Fruit fly (Drosophila melanogaster) whole organism, embryonic: ENCODE data around the gene CG34310.
A peak's percentile ranks its signal among the peaks of the same experiment; 100 is the strongest.

Source experiments
- Antp ChIP-seq: fragments of 200-800 bp; sonication (Bioruptor generic); optimal IDR thresholded peaks from 3 replicates; lab custom pipeline; 2016; ENCODE audit warnings: missing biosample characterization, missing genetic modification characterization
- Bteb2 ChIP-seq: fragments of 200-800 bp; sonication (Bioruptor generic); optimal IDR thresholded peaks from 2 replicates; lab custom pipeline; 2016; ENCODE audit warnings: missing biosample characterization, missing genetic modification characterization
- CG10209 ChIP-seq: fragments of 200-800 bp; sonication (Bioruptor generic); optimal IDR thresholded peaks from 3 replicates; lab custom pipeline; 2017; ENCODE audit warnings: missing biosample characterization, mild to moderate bottlenecking, missing genetic modification characterization, missing genetic modification reagents
- CG10366 ChIP-seq: fragments of 200-800 bp; sonication (Bioruptor generic); IDR thresholded peaks from 2 replicates; pipeline ENCODE4 v1.3.6; 2022; ENCODE audit warnings: missing biosample characterization, missing genetic modification characterization
- CG10431 ChIP-seq: fragments of 200-800 bp; sonication (Bioruptor generic); optimal IDR thresholded peaks from 3 replicates; lab custom pipeline; 2018; ENCODE audit warnings: missing biosample characterization, mild to moderate bottlenecking, missing genetic modification characterization
- CG12659 ChIP-seq: fragments of 200-800 bp; sonication (Bioruptor generic); optimal IDR thresholded peaks from 3 replicates; lab custom pipeline; 2017; ENCODE audit warnings: mild to moderate bottlenecking, missing biosample characterization, missing genetic modification reagents, missing genetic modification characterization
- CG14441 ChIP-seq: fragments of 200-800 bp; sonication (Bioruptor generic); IDR thresholded peaks from 2 replicates; pipeline ENCODE4 v1.3.6; 2022; ENCODE audit warnings: missing biosample characterization, missing genetic modification characterization
- CG15073 ChIP-seq: fragments of 200-800 bp; sonication (Bioruptor generic); optimal IDR thresholded peaks from 2 replicates; lab custom pipeline; 2016; ENCODE audit warnings: missing biosample characterization, missing genetic modification characterization
- CG15514 ChIP-seq: fragments of 200-800 bp; sonication (Bioruptor generic); optimal IDR thresholded peaks from 3 replicates; lab custom pipeline; 2017; ENCODE audit warnings: missing biosample characterization, missing genetic modification characterization, mild to moderate bottlenecking, moderate library complexity, missing genetic modification reagents
- CG15601 ChIP-seq: fragments of 200-800 bp; sonication (Bioruptor generic); optimal IDR thresholded peaks from 3 replicates; lab custom pipeline; 2019; ENCODE audit warnings: missing biosample characterization, mild to moderate bottlenecking, missing genetic modification characterization, moderate library complexity
- CG1602 ChIP-seq: fragments of 200-800 bp; sonication (Bioruptor generic); optimal IDR thresholded peaks from 3 replicates; lab custom pipeline; 2016; ENCODE audit warnings: missing biosample characterization, missing genetic modification characterization
- CG1603 ChIP-seq: fragments of 200-800 bp; sonication (Bioruptor generic); optimal IDR thresholded peaks from 2 replicates; lab custom pipeline; 2019; ENCODE audit warnings: missing biosample characterization, mild to moderate bottlenecking, missing genetic modification characterization, moderate library complexity
- CG1647 ChIP-seq: fragments of 200-800 bp; sonication (Bioruptor generic); optimal IDR thresholded peaks from 3 replicates; lab custom pipeline; 2016; ENCODE audit warnings: missing biosample characterization, missing genetic modification characterization
- CG17568 ChIP-seq: fragments of 200-800 bp; sonication (Bioruptor generic); optimal IDR thresholded peaks from 2 replicates; lab custom pipeline; 2018; ENCODE audit warnings: missing biosample characterization, mild to moderate bottlenecking, missing genetic modification characterization, moderate library complexity
- CG18764 ChIP-seq: fragments of 200-800 bp; sonication (Bioruptor generic); optimal IDR thresholded peaks from 3 replicates; lab custom pipeline; 2016; ENCODE audit warnings: missing biosample characterization, missing genetic modification characterization
- CG2120 ChIP-seq: fragments of 200-800 bp; sonication (Bioruptor generic); optimal IDR thresholded peaks from 3 replicates; lab custom pipeline; 2016; ENCODE audit warnings: missing biosample characterization, missing genetic modification characterization
- CG31388 ChIP-seq: fragments of 200-800 bp; sonication (Bioruptor generic); optimal IDR thresholded peaks from 2 replicates; lab custom pipeline; 2016; ENCODE audit warnings: missing biosample characterization, missing genetic modification characterization
- CG3726 ChIP-seq: fragments of 200-800 bp; sonication (Bioruptor generic); IDR thresholded peaks from 3 replicates; pipeline ENCODE4, ENCODE4 v1.3.6; 2022; ENCODE audit warnings: missing biosample characterization, missing genetic modification characterization
- CG5180 ChIP-seq: fragments of 200-800 bp; sonication (Bioruptor generic); optimal IDR thresholded peaks from 3 replicates; lab custom pipeline; 2017; ENCODE audit warnings: missing biosample characterization, missing genetic modification characterization, mild to moderate bottlenecking, moderate library complexity, missing genetic modification reagents
- CG6175 ChIP-seq: fragments of 200-800 bp; sonication (Bioruptor generic); IDR thresholded peaks from 3 replicates; pipeline ENCODE4 v1.3.6; 2022; ENCODE audit warnings: missing biosample characterization, missing genetic modification characterization
- CG6254 ChIP-seq: fragments of 200-800 bp; sonication (Bioruptor generic); optimal IDR thresholded peaks from 3 replicates; lab custom pipeline; 2017; ENCODE audit warnings: mild to moderate bottlenecking, missing biosample characterization, missing genetic modification reagents, missing genetic modification characterization
- CG6689 ChIP-seq: fragments of 200-800 bp; sonication (Bioruptor generic); IDR thresholded peaks from 2 replicates; pipeline ENCODE4 v1.3.6; 2022; ENCODE audit warnings: missing biosample characterization, missing genetic modification characterization
- CG8089 ChIP-seq: fragments of 200-800 bp; sonication (Bioruptor generic); optimal IDR thresholded peaks from 3 replicates; lab custom pipeline; 2016; ENCODE audit warnings: missing biosample characterization, missing genetic modification characterization
- CTCF ChIP-seq: fragments of 200-800 bp; sonication (Bioruptor generic); optimal IDR thresholded peaks from 2 replicates; lab custom pipeline; 2017; ENCODE audit warnings: missing biosample characterization, mild to moderate bottlenecking, missing genetic modification characterization, moderate library complexity
- Dll ChIP-seq: fragments of 200-800 bp; sonication (Bioruptor generic); IDR thresholded peaks from 4 replicates; pipeline ENCODE4 v1.3.6; 2022; ENCODE audit warnings: missing biosample characterization, missing genetic modification characterization; ENCODE audit not compliant: partially characterized antibody
- E2f2 ChIP-seq: fragments of 200-800 bp; sonication (Bioruptor generic); IDR thresholded peaks from 2 replicates; pipeline ENCODE4 v1.3.6; 2022; ENCODE audit warnings: missing biosample characterization, missing genetic modification characterization
- Ets97D ChIP-seq: fragments of 200-800 bp; sonication (Bioruptor generic); optimal IDR thresholded peaks from 3 replicates; lab custom pipeline; 2016; ENCODE audit warnings: missing biosample characterization, missing genetic modification characterization
- Fer1 ChIP-seq: fragments of 200-800 bp; sonication (Bioruptor generic); optimal IDR thresholded peaks from 2 replicates; lab custom pipeline; 2017; ENCODE audit warnings: missing biosample characterization, mild to moderate bottlenecking, missing genetic modification characterization
- H2.0 ChIP-seq: fragments of 200-800 bp; sonication (Bioruptor generic); IDR thresholded peaks from 2 replicates; pipeline ENCODE4 v1.3.6; 2022; ENCODE audit warnings: missing biosample characterization, missing genetic modification characterization
- HLH4C ChIP-seq: fragments of 200-800 bp; sonication (Bioruptor generic); IDR thresholded peaks from 3 replicates; pipeline ENCODE4 v1.3.6; 2022; ENCODE audit warnings: missing biosample characterization, missing genetic modification characterization; ENCODE audit not compliant: partially characterized antibody
- HmgD ChIP-seq: fragments of 200-800 bp; sonication (Bioruptor generic); optimal IDR thresholded peaks from 3 replicates; lab custom pipeline; 2016; ENCODE audit warnings: missing biosample characterization, missing genetic modification characterization
- HmgZ ChIP-seq: fragments of 200-800 bp; sonication (Bioruptor generic); optimal IDR thresholded peaks from 2 replicates; lab custom pipeline; 2018; ENCODE audit warnings: missing biosample characterization, mild to moderate bottlenecking, missing genetic modification characterization
- Hsf ChIP-seq: fragments of 200-800 bp; sonication (Bioruptor generic); optimal IDR thresholded peaks from 3 replicates; lab custom pipeline; 2016; ENCODE audit warnings: missing biosample characterization, missing genetic modification characterization
- Kr ChIP-seq: fragments of 200-800 bp; sonication (Bioruptor generic); optimal IDR thresholded peaks from 2 replicates; lab custom pipeline; 2017; ENCODE audit warnings: missing biosample characterization, mild to moderate bottlenecking, missing genetic modification characterization
- Nf-YB ChIP-seq: fragments of 200-800 bp; sonication (Bioruptor generic); optimal IDR thresholded peaks from 3 replicates; lab custom pipeline; 2019; ENCODE audit warnings: missing biosample characterization, mild to moderate bottlenecking, missing genetic modification characterization, moderate library complexity
- Optix ChIP-seq: fragments of 200-800 bp; sonication (Bioruptor generic); IDR thresholded peaks from 3 replicates; pipeline ENCODE4 v1.3.6; 2022; ENCODE audit warnings: missing biosample characterization, missing genetic modification characterization
- Six4 ChIP-seq: fragments of 200-800 bp; sonication (Bioruptor generic); optimal IDR thresholded peaks from 2 replicates; lab custom pipeline; 2016; ENCODE audit warnings: missing biosample characterization, missing genetic modification characterization
- Sox100B ChIP-seq: fragments of 200-800 bp; sonication (Bioruptor generic); optimal IDR thresholded peaks from 3 replicates; lab custom pipeline; 2018; ENCODE audit warnings: missing biosample characterization, mild to moderate bottlenecking, missing genetic modification characterization
- Spps ChIP-seq: fragments of 200-800 bp; sonication (Bioruptor generic); optimal IDR thresholded peaks from 2 replicates; lab custom pipeline; 2018; ENCODE audit warnings: missing biosample characterization, mild to moderate bottlenecking, missing genetic modification characterization
- Tbp ChIP-seq: fragments of >200 bp; optimal IDR thresholded peaks from 2 replicates; lab custom pipeline; 2018; ENCODE audit warnings: missing biosample characterization, missing genetic modification characterization
- Xrp1 ChIP-seq: fragments of 200-800 bp; sonication (Bioruptor generic); IDR thresholded peaks from 2 replicates; pipeline ENCODE4 v1.3.6; 2022; ENCODE audit warnings: missing biosample characterization, missing genetic modification characterization
- btn ChIP-seq: fragments of 200-800 bp; sonication (Bioruptor generic); optimal IDR thresholded peaks from 2 replicates; lab custom pipeline; 2016; ENCODE audit warnings: missing biosample characterization, missing genetic modification characterization
- chif ChIP-seq, 2 experiments: fragments of 200-800 bp; sonication (Bioruptor generic); optimal IDR thresholded peaks; 3 replicates each; lab custom pipeline; 2016; ENCODE audit warnings: missing biosample characterization in 2 of 2, missing genetic modification characterization in 2 of 2
- chn ChIP-seq: fragments of 200-800 bp; sonication (Bioruptor generic); optimal IDR thresholded peaks from 2 replicates; lab custom pipeline; 2016; ENCODE audit warnings: missing biosample characterization, missing genetic modification characterization
- ci ChIP-seq: fragments of 200-800 bp; sonication (Bioruptor generic); IDR thresholded peaks from 3 replicates; pipeline ENCODE4 v1.3.6; 2022; ENCODE audit warnings: missing biosample characterization, missing genetic modification characterization
- disco-r ChIP-seq: fragments of 200-800 bp; sonication (Bioruptor generic); optimal IDR thresholded peaks from 2 replicates; lab custom pipeline; 2016; ENCODE audit warnings: missing biosample characterization, missing genetic modification characterization
- dmrt11E ChIP-seq: fragments of 200-800 bp; sonication (Bioruptor generic); optimal IDR thresholded peaks from 3 replicates; lab custom pipeline; 2018; ENCODE audit warnings: missing biosample characterization, mild to moderate bottlenecking, missing genetic modification characterization, moderate library complexity
- dpn ChIP-seq, 2 experiments: fragments of 200-800 bp; sonication (Bioruptor generic); optimal IDR thresholded peaks; 3 replicates each; lab custom pipeline; 2016; ENCODE audit warnings: missing biosample characterization in 2 of 2, missing genetic modification characterization in 2 of 2
- fd96Cb ChIP-seq: fragments of 200-800 bp; sonication (Bioruptor generic); optimal IDR thresholded peaks from 2 replicates; lab custom pipeline; 2018; ENCODE audit warnings: missing biosample characterization, mild to moderate bottlenecking, missing genetic modification characterization, moderate library complexity
- pros ChIP-seq: fragments of 200-800 bp; sonication (Bioruptor generic); optimal IDR thresholded peaks from 3 replicates; lab custom pipeline; 2019; ENCODE audit warnings: missing biosample characterization, mild to moderate bottlenecking, missing genetic modification characterization, moderate library complexity
- sisA ChIP-seq: fragments of 200-800 bp; sonication (Bioruptor generic); IDR thresholded peaks from 2 replicates; pipeline ENCODE4 v1.3.6; 2022; ENCODE audit warnings: missing biosample characterization, missing genetic modification characterization
- wdn ChIP-seq: fragments of 200-800 bp; sonication (Bioruptor generic); IDR thresholded peaks from 2 replicates; pipeline ENCODE4 v1.3.6; 2022; ENCODE audit warnings: missing biosample characterization, missing genetic modification characterization

The CG34310 gene

dm6 chr2L:6708997-6709662, 45.7 kb downstream of the CG34310 start, which contains the start of gene Tsp (continued):
- TF ChIP-seq sisA (GFP tag; lab: Robert Waterston, UW) (no peak), chn (GFP tag; lab: Kevin White, UChicago) (no peak), CG8089 (no peak), CTCF (no peak), CG31388 (GFP tag; lab: Kevin White, UChicago) (no peak), HLH4C (GFP tag; lab: Robert Waterston, UW) (no peak), Six4 (GFP tag; lab: Kevin White, UChicago) (no peak), Antp (GFP tag; lab: Kevin White, UChicago) (no peak), CG3726 (GFP tag; lab: Robert Waterston, UW) (no peak), Optix (GFP tag; lab: Robert Waterston, UW) (no peak), disco-r (no peak), HmgZ (no peak), chif (GFP tag; optimal IDR thresholded peaks at IDR 0.05; lab: Kevin White, UChicago) (no peak), Hsf (GFP tag; lab: Kevin White, UChicago) (no peak), E2f2 (GFP tag; lab: Robert Waterston, UW) (peak; percentile 5; the same call in 1 of the 2 replicates), CG15073 (GFP tag; lab: Kevin White, UChicago) (no peak), CG17568 (GFP tag; lab: Kevin White, UChicago) (no peak), wdn (GFP tag; lab: Robert Waterston, UW) (no peak), H2.0 (GFP tag; lab: Robert Waterston, UW) (no peak), CG1602 (GFP tag; lab: Kevin White, UChicago) (no peak), btn (GFP tag; lab: Kevin White, UChicago) (no peak), CG15601 (tag; lab: Kevin White, UChicago) (no peak), HmgD (GFP tag; lab: Kevin White, UChicago) (no peak), Xrp1 (GFP tag; lab: Robert Waterston, UW) (no peak), dmrt11E (tag; lab: Kevin White, UChicago) (no peak), CG6689 (GFP tag; lab: Robert Waterston, UW) (no peak), CG10209 (GFP tag; lab: Kevin White, UChicago) (no peak), pros (GFP tag; lab: Kevin White, UChicago) (peak; percentile 31), fd96Cb (tag; lab: Kevin White, UChicago) (no peak), Bteb2 (GFP tag; lab: Kevin White, UChicago) (no peak), Sox100B (GFP tag; lab: Kevin White, UChicago) (peak; percentile 5), dpn (GFP tag; optimal IDR thresholded peaks at IDR 0.05; lab: Kevin White, UChicago) (no peak), CG18764 (GFP tag; lab: Kevin White, UChicago) (no peak), CG15514 (GFP tag; lab: Kevin White, UChicago) (peak; percentile 4), CG10431 (no peak), CG6254 (GFP tag; lab: Kevin White, UChicago) (no peak), CG5180 (peak; percentile 59), CG10366 (no peak), Kr (GFP tag; lab: Kevin White, UChicago) (no peak), CG1647 (GFP tag; lab: Kevin White, UChicago) (no peak), CG1603 (tag; lab: Kevin White, UChicago) (no peak), Spps (no peak), CG14441 (no peak), CG6175 (GFP tag; lab: Robert Waterston, UW) (no peak), Ets97D (GFP tag; lab: Kevin White, UChicago) (peak; percentile 25), ci (GFP tag; lab: Robert Waterston, UW) (peak; percentile 17; the same call in 1 of the 3 replicates), Fer1 (GFP tag; lab: Kevin White, UChicago) (no peak), Dll (no peak), Nf-YB (no peak), CG12659 (GFP tag; lab: Kevin White, UChicago) (no peak), CG2120 (GFP tag; lab: Kevin White, UChicago) (no peak), Tbp (no peak)
